Worm (Caenorhabditis elegans) whole organism, late embryonic: ENCODE measurements around the gene rpb-8.

Source experiments
- C08G9.2 ChIP-seq: sonication (generic microtip); optimal IDR thresholded peaks from 2 replicates; lab custom pipeline; 2016; ENCODE audit warnings: mild to moderate bottlenecking, missing genetic modification characterization, moderate library complexity, missing compliant biosample characterization
- K02D7.2 ChIP-seq: sonication (generic microtip); optimal IDR thresholded peaks from 2 replicates; lab custom pipeline; 2017; ENCODE audit warnings: mild to moderate bottlenecking, missing genetic modification characterization, missing compliant biosample characterization
- K09A11.1 ChIP-seq: sonication (generic microtip); optimal IDR thresholded peaks from 2 replicates; lab custom pipeline; 2017; ENCODE audit warnings: antibody characterized with exemption, mild to moderate bottlenecking, missing genetic modification characterization, missing compliant biosample characterization; ENCODE audit not compliant: insufficient read depth
- ceh-14 ChIP-seq: sonication (generic microtip); optimal IDR thresholded peaks from 2 replicates; lab custom pipeline; 2016; ENCODE audit warnings: missing genotype, missing genetic modification characterization, missing compliant biosample characterization
- ceh-18 ChIP-seq: sonication (generic microtip); optimal IDR thresholded peaks from 2 replicates; lab custom pipeline; 2016; ENCODE audit warnings: missing genetic modification characterization, missing compliant biosample characterization
- ceh-19 ChIP-seq: fragments of 200-800 bp; sonication (Bioruptor generic); optimal IDR thresholded peaks from 2 replicates; lab custom pipeline; 2018; ENCODE audit warnings: mild to moderate bottlenecking, missing genetic modification characterization, missing compliant biosample characterization
- ceh-2 ChIP-seq: sonication (generic microtip); optimal IDR thresholded peaks from 2 replicates; lab custom pipeline; 2016; ENCODE audit warnings: missing genotype, missing genetic modification characterization, missing compliant biosample characterization
- ceh-22 ChIP-seq: sonication (generic microtip); optimal IDR thresholded peaks from 2 replicates; lab custom pipeline; 2017; ENCODE audit warnings: missing biosample characterization, missing genetic modification characterization
- ceh-30 ChIP-seq: fragments of 150-350 bp; optimal IDR thresholded peaks from 2 replicates; lab custom pipeline; 2014; ENCODE audit warnings: missing biosample characterization, missing genetic modification characterization
- ceh-31 ChIP-seq: sonication (generic microtip); optimal IDR thresholded peaks from 2 replicates; lab custom pipeline; 2016; ENCODE audit warnings: missing genetic modification characterization, missing compliant biosample characterization
- ceh-48 ChIP-seq: sonication (generic microtip); optimal IDR thresholded peaks from 2 replicates; lab custom pipeline; 2016; ENCODE audit warnings: missing genetic modification characterization, inconsistent platforms, missing compliant biosample characterization
- ceh-6 ChIP-seq: fragments of 200-800 bp; sonication (Bioruptor generic); optimal IDR thresholded peaks from 2 replicates; lab custom pipeline; 2018; ENCODE audit warnings: mild to moderate bottlenecking, missing genetic modification characterization, missing compliant biosample characterization
- che-1 ChIP-seq: sonication (generic microtip); optimal IDR thresholded peaks from 2 replicates; lab custom pipeline; 2016; ENCODE audit warnings: mild to moderate bottlenecking, missing genetic modification characterization, missing compliant biosample characterization
- dmd-4 ChIP-seq: sonication (generic microtip); optimal IDR thresholded peaks from 2 replicates; lab custom pipeline; 2016; ENCODE audit warnings: borderline replicate concordance, missing genetic modification characterization, missing compliant biosample characterization
- dve-1 ChIP-seq: sonication (generic microtip); optimal IDR thresholded peaks from 2 replicates; lab custom pipeline; 2017; ENCODE audit warnings: antibody characterized with exemption, mild to moderate bottlenecking, missing genetic modification characterization, missing compliant biosample characterization
- elt-2 ChIP-seq: sonication (generic microtip); optimal IDR thresholded peaks from 2 replicates; lab custom pipeline; 2016; ENCODE audit warnings: missing genetic modification reagents, missing genetic modification characterization, missing compliant biosample characterization
- ets-4 ChIP-seq: sonication (generic microtip); optimal IDR thresholded peaks from 2 replicates; lab custom pipeline; 2016; ENCODE audit warnings: missing genetic modification characterization, missing compliant biosample characterization
- eyg-1 ChIP-seq: sonication (generic microtip); optimal IDR thresholded peaks from 2 replicates; lab custom pipeline; 2016; ENCODE audit warnings: missing genotype, missing genetic modification characterization, missing compliant biosample characterization
- fax-1 ChIP-seq: sonication (generic microtip); optimal IDR thresholded peaks from 2 replicates; lab custom pipeline; 2016; ENCODE audit warnings: missing genotype, missing genetic modification characterization, missing compliant biosample characterization
- fkh-10 ChIP-seq: fragments of 150-350 bp; optimal IDR thresholded peaks from 2 replicates; lab custom pipeline; 2014; ENCODE audit warnings: missing biosample characterization, missing genetic modification reagents, missing genetic modification characterization
- fkh-6 ChIP-seq: sonication (generic microtip); optimal IDR thresholded peaks from 2 replicates; lab custom pipeline; 2016; ENCODE audit warnings: missing genetic modification characterization, missing compliant biosample characterization
- hlh-30 ChIP-seq: sonication (generic microtip); optimal IDR thresholded peaks from 2 replicates; lab custom pipeline; 2017; ENCODE audit warnings: antibody characterized with exemption, missing genetic modification characterization, missing compliant biosample characterization; ENCODE audit not compliant: insufficient read depth
- hlh-8 ChIP-seq: sonication (generic microtip); optimal IDR thresholded peaks from 2 replicates; lab custom pipeline; 2016; ENCODE audit warnings: missing genotype, missing genetic modification characterization, missing compliant biosample characterization
- lim-6 ChIP-seq: sonication (generic microtip); optimal IDR thresholded peaks from 2 replicates; lab custom pipeline; 2016; ENCODE audit warnings: missing genetic modification characterization, missing compliant biosample characterization
- nfya-1 ChIP-seq: sonication (generic microtip); optimal IDR thresholded peaks from 2 replicates; lab custom pipeline; 2017; ENCODE audit warnings: missing genetic modification characterization, mild to moderate bottlenecking, missing compliant biosample characterization, antibody characterized with exemption, moderate library complexity
- nhr-11 ChIP-seq: fragments of 150-350 bp; optimal IDR thresholded peaks from 2 replicates; lab custom pipeline; 2014; ENCODE audit warnings: missing biosample characterization, missing genetic modification characterization
- nhr-232 ChIP-seq: sonication (generic microtip); optimal IDR thresholded peaks from 2 replicates; lab custom pipeline; 2016; ENCODE audit warnings: missing genetic modification characterization, missing compliant biosample characterization
- odd-2 ChIP-seq: sonication (generic microtip); optimal IDR thresholded peaks from 2 replicates; lab custom pipeline; 2017; ENCODE audit warnings: antibody characterized with exemption, mild to moderate bottlenecking, missing genetic modification characterization, missing compliant biosample characterization
- pat-9 ChIP-seq: fragments of 200-800 bp; sonication (Bioruptor generic); optimal IDR thresholded peaks from 2 replicates; lab custom pipeline; 2018; ENCODE audit warnings: mild to moderate bottlenecking, missing genetic modification characterization, moderate library complexity, missing compliant biosample characterization
- pax-1 ChIP-seq: fragments of 150-350 bp; optimal IDR thresholded peaks from 2 replicates; lab custom pipeline; 2014; ENCODE audit warnings: missing biosample characterization, missing genetic modification characterization
- pha-2 ChIP-seq: sonication (generic microtip); optimal IDR thresholded peaks from 2 replicates; lab custom pipeline; 2017; ENCODE audit warnings: mild to moderate bottlenecking, missing genetic modification characterization, missing compliant biosample characterization
- pha-4 ChIP-seq: fragments of 150-350 bp; optimal IDR thresholded peaks from 2 replicates; lab custom pipeline; 2018; ENCODE audit warnings: missing biosample characterization, missing genetic modification reagents, missing genetic modification characterization
- ref-2 ChIP-seq: sonication (generic microtip); optimal IDR thresholded peaks from 2 replicates; lab custom pipeline; 2016; ENCODE audit warnings: missing genetic modification characterization, missing compliant biosample characterization
- rnt-1 ChIP-seq: sonication (generic microtip); optimal IDR thresholded peaks from 2 replicates; lab custom pipeline; 2016; ENCODE audit warnings: missing genetic modification characterization, missing compliant biosample characterization
- sdc-2 ChIP-seq: sonication (generic microtip); optimal IDR thresholded peaks from 2 replicates; lab custom pipeline; 2016; ENCODE audit warnings: missing genotype, missing genetic modification characterization, missing compliant biosample characterization
- sox-2 ChIP-seq: fragments of 200-800 bp; sonication (Bioruptor generic); IDR thresholded peaks from 2 replicates; pipeline ENCODE4 v1.3.6; 2022; ENCODE audit warnings: missing genetic modification reagents, missing genetic modification characterization, missing compliant biosample characterization
- sox-4 ChIP-seq: sonication (generic microtip); optimal IDR thresholded peaks from 2 replicates; lab custom pipeline; 2017; ENCODE audit warnings: mild to moderate bottlenecking, missing genetic modification characterization, inconsistent platforms, missing compliant biosample characterization
- syd-9 ChIP-seq: sonication (generic microtip); optimal IDR thresholded peaks from 2 replicates; lab custom pipeline; 2016; ENCODE audit warnings: mild to moderate bottlenecking, missing genetic modification characterization, moderate library complexity, missing compliant biosample characterization
- tbx-7 ChIP-seq: sonication (generic microtip); optimal IDR thresholded peaks from 2 replicates; lab custom pipeline; 2016; ENCODE audit warnings: missing genotype, missing genetic modification characterization, missing compliant biosample characterization
- unc-3 ChIP-seq, 2 experiments: fragments of 200-800 bp in 1 of 2; sonication (Bioruptor generic) in 1 of 2; sonication (generic microtip) in 1 of 2; conservative IDR thresholded peaks in 1 of 2; optimal IDR thresholded peaks in 1 of 2; 2 replicates each; pipeline versions ENCODE4 v1.3.6 to Lab custom; 2016 to 2022; ENCODE audit warnings: missing compliant biosample characterization in 2 of 2, missing genetic modification characterization in 2 of 2, missing genetic modification reagents in 1 of 2
- unc-42 ChIP-seq: sonication (generic microtip); optimal IDR thresholded peaks from 2 replicates; lab custom pipeline; 2016; ENCODE audit warnings: missing genotype, missing genetic modification characterization, missing compliant biosample characterization
- unc-55 ChIP-seq: sonication (generic microtip); optimal IDR thresholded peaks from 2 replicates; lab custom pipeline; 2017; ENCODE audit warnings: missing biosample characterization, missing genetic modification reagents, missing genetic modification characterization
- zip-5 ChIP-seq: sonication (generic microtip); optimal IDR thresholded peaks from 2 replicates; lab custom pipeline; 2016; ENCODE audit warnings: missing genetic modification characterization, missing compliant biosample characterization
- ztf-16 ChIP-seq: sonication (generic microtip); optimal IDR thresholded peaks from 2 replicates; lab custom pipeline; 2017; ENCODE audit warnings: missing genetic modification characterization, missing compliant biosample characterization

The rpb-8 gene

DNA sequence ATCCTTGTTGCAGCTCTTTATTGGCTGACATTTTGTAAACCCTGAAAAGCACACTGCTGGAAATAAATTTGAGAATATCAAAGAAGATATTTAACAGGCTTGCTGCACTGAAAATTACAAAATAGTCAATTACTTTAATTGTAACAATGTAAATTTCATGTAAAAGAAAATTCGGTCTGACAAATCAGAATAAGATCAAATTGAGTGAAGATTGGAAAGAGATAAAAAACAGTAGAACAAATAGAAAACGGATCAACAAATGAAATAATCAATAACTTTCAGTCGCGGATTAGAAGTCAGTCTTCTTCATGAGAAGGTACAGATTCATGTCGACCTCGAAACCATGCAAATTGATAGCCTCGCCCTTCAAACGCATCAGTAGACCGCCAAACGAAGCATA is 731 bp downstream of the rpb-8 start, which contains the start of gene rars-1:
Gene rars-1 (minus strand): TSS at position 101 of the 400 bp plus-strand sequence.
- TF ChIP-seq che-1 (tag; lab: Kevin White, UChicago) (no peak), sox-2 (GFP tag; lab: Robert Waterston, UW) (no peak), ceh-19 (GFP tag; lab: Kevin White, UChicago) (no peak), hlh-30 (no peak), pha-4 (tag; lab: Kevin White, UChicago) (no peak), elt-2 (no peak), K02D7.2 (tag; lab: Kevin White, UChicago) (no peak)

DNA sequence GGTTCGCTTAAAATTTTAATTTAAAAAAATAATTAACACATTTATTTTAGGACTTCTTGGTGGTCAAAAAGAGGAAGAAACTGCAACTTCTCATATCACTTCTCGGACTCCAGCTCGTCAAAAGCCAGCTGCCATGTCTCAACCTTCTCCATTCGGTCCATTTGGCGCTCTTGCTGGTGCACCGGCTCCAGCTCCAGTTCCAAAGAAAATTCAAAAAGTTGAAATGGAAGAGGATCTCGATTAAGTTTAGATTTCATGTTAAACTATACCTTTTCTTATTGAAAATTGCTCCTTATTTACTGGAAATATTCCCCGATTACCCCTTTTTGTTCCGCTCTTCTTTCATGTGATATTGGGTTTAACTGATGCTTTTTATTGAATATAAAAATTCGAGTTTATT is 4.1 kb downstream of the rpb-8 start:
- TF ChIP-seq nfya-1 (tag; lab: Kevin White, UChicago) (no peak), hlh-30 (no peak), syd-9 (tag; lab: Kevin White, UChicago) (no peak), nhr-11 (tag; lab: Kevin White, UChicago) (no peak), unc-55 (GFP tag; lab: Kevin White, UChicago) (no peak), pha-2 (tag; lab: Kevin White, UChicago) (no peak), ceh-48 (tag; lab: Kevin White, UChicago) (no peak), ref-2 (no peak), fkh-10 (GFP tag; lab: Kevin White, UChicago) (no peak), dve-1 (no peak), sox-4 (tag; lab: Kevin White, UChicago) (no peak), nhr-232 (tag; lab: Kevin White, UChicago) (no peak)

DNA sequence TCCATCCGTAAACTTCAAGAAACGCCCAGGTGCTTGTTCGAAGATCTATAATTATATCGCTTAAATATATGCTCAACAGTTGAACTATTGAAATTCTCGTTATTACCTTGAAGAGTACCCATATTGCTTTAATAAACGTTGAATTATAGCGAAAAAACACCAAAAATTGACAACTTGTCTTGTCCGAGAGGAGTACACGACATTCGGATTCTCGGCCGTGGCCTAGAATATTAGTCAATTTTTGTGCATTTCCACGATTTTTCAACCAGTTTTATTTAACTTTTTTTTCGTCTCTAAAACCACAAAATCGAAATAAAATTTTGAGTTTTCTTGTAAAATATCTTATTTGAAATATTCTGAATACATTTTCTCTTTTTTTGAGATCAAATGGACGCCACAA is 5.5 kb downstream of the rpb-8 start, which contains the start of the genes F26F4.9 and cee-1:
Gene F26F4.9 (minus strand): TSS at position 205 of the 400 bp plus-strand sequence.
Gene cee-1 (plus strand): TSS at position 383 of the 400 bp plus-strand sequence.
- TF ChIP-seq K09A11.1 (tag; lab: Kevin White, UChicago) (no peak), sdc-2 (tag; lab: Kevin White, UChicago) (no peak), rnt-1 (tag; lab: Kevin White, UChicago) (peak; percentile 7), zip-5 (tag; lab: Kevin White, UChicago) (peak; percentile 52), ets-4 (tag; lab: Kevin White, UChicago) (peak; percentile 75), eyg-1 (tag; lab: Kevin White, UChicago) (no peak), ceh-22 (tag; lab: Kevin White, UChicago) (no peak), ceh-31 (peak; percentile 85), syd-9 (tag; lab: Kevin White, UChicago) (no peak), dmd-4 (tag; lab: Kevin White, UChicago) (no peak), ceh-30 (tag; lab: Kevin White, UChicago) (no peak), hlh-8 (tag; lab: Kevin White, UChicago) (peak; percentile 72), hlh-30 (no peak), pat-9 (tag; lab: Kevin White, UChicago) (no peak), pha-4 (tag; lab: Kevin White, UChicago) (no peak), C08G9.2 (tag; lab: Kevin White, UChicago) (peak; percentile 85), fax-1 (tag; lab: Kevin White, UChicago) (peak; percentile 2), lim-6 (peak; percentile 39), sox-2 (GFP tag; lab: Robert Waterston, UW) (no peak), ztf-16 (peak; percentile 13), odd-2 (no peak), fkh-6 (no peak), tbx-7 (peak; percentile 71), ceh-18 (tag; lab: Kevin White, UChicago) (peak; percentile 38), unc-42 (no peak), unc-3 (GFP tag; conservative IDR thresholded peaks at IDR 0.05; lab: Robert Waterston, UW) (no peak), unc-3 (tag; optimal IDR thresholded peaks at IDR 0.05; lab: Kevin White, UChicago) (no peak), sox-4 (tag; lab: Kevin White, UChicago) (no peak), ceh-6 (GFP tag; lab: Kevin White, UChicago) (no peak), ref-2 (peak; percentile 25), pax-1 (no peak), ceh-14 (tag; lab: Kevin White, UChicago) (no peak), ceh-2 (tag; lab: Kevin White, UChicago) (peak; percentile 71), unc-55 (GFP tag; lab: Kevin White, UChicago) (peak; percentile 30)
